Fruit fly (Drosophila melanogaster) whole organism, embryonic: ENCODE measurements around the gene Mco4.

Source experiments
- Atf3 ChIP-seq: fragments of 200-800 bp; sonication (Bioruptor generic); optimal IDR thresholded peaks from 3 replicates; lab custom pipeline; 2016; ENCODE audit warnings: missing biosample characterization, missing genetic modification characterization
- BEAF-32 ChIP-seq: fragments of 200-800 bp; sonication (Bioruptor generic); optimal IDR thresholded peaks from 3 replicates; lab custom pipeline; 2017; ENCODE audit warnings: missing biosample characterization, missing genetic modification characterization, mild to moderate bottlenecking, moderate library complexity, missing genetic modification reagents
- BtbVII ChIP-seq: fragments of 200-800 bp; sonication (Bioruptor generic); optimal IDR thresholded peaks from 3 replicates; lab custom pipeline; 2017; ENCODE audit warnings: missing biosample characterization, mild to moderate bottlenecking, missing genetic modification characterization
- Bteb2 ChIP-seq: fragments of 200-800 bp; sonication (Bioruptor generic); optimal IDR thresholded peaks from 2 replicates; lab custom pipeline; 2016; ENCODE audit warnings: missing biosample characterization, missing genetic modification characterization
- CG10267 ChIP-seq: fragments of 200-800 bp; sonication (Bioruptor generic); optimal IDR thresholded peaks from 2 replicates; lab custom pipeline; 2018; ENCODE audit warnings: missing biosample characterization, mild to moderate bottlenecking, missing genetic modification characterization, moderate library complexity
- CG10979 ChIP-seq: fragments of 200-800 bp; sonication (Bioruptor generic); optimal IDR thresholded peaks from 2 replicates; lab custom pipeline; 2018; ENCODE audit warnings: missing biosample characterization, mild to moderate bottlenecking, missing genetic modification characterization, moderate library complexity
- CG12071 ChIP-seq: fragments of 200-800 bp; sonication (Bioruptor generic); optimal IDR thresholded peaks from 3 replicates; lab custom pipeline; 2018; ENCODE audit warnings: missing biosample characterization, mild to moderate bottlenecking, missing genetic modification characterization
- CG13624 ChIP-seq: fragments of 200-800 bp; sonication (Bioruptor generic); optimal IDR thresholded peaks from 2 replicates; lab custom pipeline; 2016; ENCODE audit warnings: missing biosample characterization, missing genetic modification characterization
- CG14441 ChIP-seq: fragments of 200-800 bp; sonication (Bioruptor generic); IDR thresholded peaks from 2 replicates; pipeline ENCODE4 v1.3.6; 2022; ENCODE audit warnings: missing biosample characterization, missing genetic modification characterization
- CG15601 ChIP-seq: fragments of 200-800 bp; sonication (Bioruptor generic); optimal IDR thresholded peaks from 3 replicates; lab custom pipeline; 2019; ENCODE audit warnings: missing biosample characterization, mild to moderate bottlenecking, missing genetic modification characterization, moderate library complexity
- CG16779 ChIP-seq: fragments of 200-800 bp; sonication (Bioruptor generic); IDR thresholded peaks from 2 replicates; pipeline ENCODE4 v1.3.6; 2022; ENCODE audit warnings: missing biosample characterization, missing genetic modification characterization
- CG17361 ChIP-seq: fragments of 200-800 bp; sonication (Bioruptor generic); IDR thresholded peaks from 3 replicates; pipeline ENCODE4 v1.3.6; 2022; ENCODE audit warnings: missing biosample characterization, missing genetic modification characterization
- CG17802 ChIP-seq: fragments of 200-800 bp; sonication (Bioruptor generic); optimal IDR thresholded peaks from 2 replicates; lab custom pipeline; 2018; ENCODE audit warnings: missing biosample characterization, mild to moderate bottlenecking, missing genetic modification characterization, moderate library complexity
- CG18262 ChIP-seq: fragments of 200-800 bp; optimal IDR thresholded peaks from 3 replicates; lab custom pipeline; 2019; ENCODE audit warnings: missing biosample characterization, mild to moderate bottlenecking, missing genetic modification characterization, moderate library complexity
- CG1832 ChIP-seq: fragments of 200-800 bp; sonication (Bioruptor generic); optimal IDR thresholded peaks from 2 replicates; lab custom pipeline; 2017; ENCODE audit warnings: missing biosample characterization, mild to moderate bottlenecking, missing genetic modification characterization, inconsistent platforms
- CG2129 ChIP-seq: fragments of 200-800 bp; sonication (Bioruptor generic); IDR thresholded peaks from 2 replicates; pipeline ENCODE4 v1.3.6; 2022; ENCODE audit warnings: missing biosample characterization, missing genetic modification characterization; ENCODE audit not compliant: partially characterized antibody
- CG32767 ChIP-seq: fragments of 200-800 bp; sonication (Bioruptor generic); IDR thresholded peaks from 2 replicates; pipeline ENCODE4 v1.3.6; 2022; ENCODE audit warnings: missing biosample characterization, missing genetic modification characterization
- CG34224 ChIP-seq: fragments of 200-800 bp; sonication (Bioruptor generic); IDR thresholded peaks from 3 replicates; pipeline ENCODE4 v1.3.6; 2022; ENCODE audit warnings: missing biosample characterization, missing genetic modification characterization; ENCODE audit not compliant: partially characterized antibody
- CG5180 ChIP-seq: fragments of 200-800 bp; sonication (Bioruptor generic); optimal IDR thresholded peaks from 3 replicates; lab custom pipeline; 2017; ENCODE audit warnings: missing biosample characterization, missing genetic modification characterization, mild to moderate bottlenecking, moderate library complexity, missing genetic modification reagents
- CG6765 ChIP-seq: fragments of 200-800 bp; sonication (Bioruptor generic); optimal IDR thresholded peaks from 3 replicates; lab custom pipeline; 2017; ENCODE audit warnings: missing biosample characterization, mild to moderate bottlenecking, missing genetic modification characterization
- CG7745 ChIP-seq: fragments of 200-800 bp; sonication (Bioruptor generic); optimal IDR thresholded peaks from 2 replicates; lab custom pipeline; 2018; ENCODE audit warnings: missing biosample characterization, mild to moderate bottlenecking, missing genetic modification characterization, moderate library complexity
- CG8944 ChIP-seq: fragments of 200-800 bp; sonication (Bioruptor generic); optimal IDR thresholded peaks from 3 replicates; lab custom pipeline; 2016; ENCODE audit warnings: missing biosample characterization, missing genetic modification characterization
- Chrac-16 ChIP-seq: fragments of 200-800 bp; sonication (Bioruptor generic); optimal IDR thresholded peaks from 3 replicates; lab custom pipeline; 2016; ENCODE audit warnings: missing biosample characterization, missing genetic modification characterization
- D19B ChIP-seq: fragments of 200-800 bp; sonication (Bioruptor generic); optimal IDR thresholded peaks from 2 replicates; lab custom pipeline; 2017; ENCODE audit warnings: missing biosample characterization, mild to moderate bottlenecking, missing genetic modification characterization
- Deaf1 ChIP-seq: fragments of 200-800 bp; optimal IDR thresholded peaks from 3 replicates; lab custom pipeline; 2019; ENCODE audit warnings: missing biosample characterization, mild to moderate bottlenecking, missing genetic modification characterization, moderate library complexity
- Dfd ChIP-seq, 2 experiments: fragments of >200 bp; optimal IDR thresholded peaks; 2 replicates each; lab custom pipeline; 2017; ENCODE audit warnings: missing biosample characterization in 2 of 2, missing genetic modification characterization in 2 of 2
- Dref ChIP-seq: fragments of 200-800 bp; sonication (Bioruptor generic); IDR thresholded peaks from 2 replicates; pipeline ENCODE4 v1.3.6; 2022; ENCODE audit warnings: missing biosample characterization, missing genetic modification characterization
- Drgx ChIP-seq: fragments of 200-800 bp; sonication (Bioruptor generic); IDR thresholded peaks from 2 replicates; pipeline ENCODE4 v1.3.6; 2022; ENCODE audit warnings: missing biosample characterization, missing genetic modification characterization
- E2f2 ChIP-seq: fragments of 200-800 bp; sonication (Bioruptor generic); IDR thresholded peaks from 2 replicates; pipeline ENCODE4 v1.3.6; 2022; ENCODE audit warnings: missing biosample characterization, missing genetic modification characterization
- Ets65A ChIP-seq: fragments of 200-800 bp; sonication (Bioruptor generic); peaks from one replicate; lab custom pipeline; 2016; ENCODE audit warnings: missing biosample characterization, missing genetic modification characterization
- Ets97D ChIP-seq: fragments of 200-800 bp; sonication (Bioruptor generic); optimal IDR thresholded peaks from 3 replicates; lab custom pipeline; 2016; ENCODE audit warnings: missing biosample characterization, missing genetic modification characterization
- HmgZ ChIP-seq: fragments of 200-800 bp; sonication (Bioruptor generic); optimal IDR thresholded peaks from 2 replicates; lab custom pipeline; 2018; ENCODE audit warnings: missing biosample characterization, mild to moderate bottlenecking, missing genetic modification characterization
- Myb ChIP-seq: fragments of 200-800 bp; sonication (Bioruptor generic); optimal IDR thresholded peaks from 2 replicates; lab custom pipeline; 2016; ENCODE audit warnings: missing biosample characterization, missing genetic modification characterization
- aop ChIP-seq: fragments of 200-800 bp; sonication (Bioruptor generic); IDR thresholded peaks from 2 replicates; pipeline ENCODE4 v1.3.6; 2022; ENCODE audit warnings: missing biosample characterization, missing genetic modification characterization
- bcd ChIP-seq: fragments of 200-800 bp; sonication (Bioruptor generic); optimal IDR thresholded peaks from 2 replicates; lab custom pipeline; 2017; ENCODE audit warnings: missing biosample characterization, mild to moderate bottlenecking, missing genetic modification characterization
- bowl ChIP-seq: fragments of 200-800 bp; sonication (Bioruptor generic); IDR thresholded peaks from 2 replicates; pipeline ENCODE4 v1.3.6; 2022; ENCODE audit warnings: missing biosample characterization, missing genetic modification characterization
- eyg ChIP-seq: fragments of 200-800 bp; sonication (Bioruptor generic); optimal IDR thresholded peaks from 3 replicates; lab custom pipeline; 2016; ENCODE audit warnings: missing biosample characterization, missing genetic modification characterization
- grau ChIP-seq: fragments of 200-800 bp; optimal IDR thresholded peaks from 3 replicates; lab custom pipeline; 2019; ENCODE audit warnings: missing biosample characterization, mild to moderate bottlenecking, missing genetic modification characterization, moderate library complexity
- hb ChIP-seq: fragments of 200-800 bp; sonication (Bioruptor generic); IDR thresholded peaks from 3 replicates; pipeline ENCODE4 v1.3.6; 2022; ENCODE audit warnings: missing biosample characterization, missing genetic modification characterization; ENCODE audit not compliant: partially characterized antibody
- nmo ChIP-seq: fragments of 200-800 bp; sonication (Bioruptor generic); optimal IDR thresholded peaks from 2 replicates; lab custom pipeline; 2018; ENCODE audit warnings: missing biosample characterization, mild to moderate bottlenecking, missing genetic modification characterization, moderate library complexity
- onecut ChIP-seq: fragments of 200-800 bp; sonication (Bioruptor generic); IDR thresholded peaks from 2 replicates; pipeline ENCODE4 v1.3.6; 2022; ENCODE audit warnings: missing biosample characterization, missing genetic modification characterization
- org-1 ChIP-seq: fragments of 200-800 bp; sonication (Bioruptor generic); optimal IDR thresholded peaks from 2 replicates; lab custom pipeline; 2017; ENCODE audit warnings: missing biosample characterization, missing genetic modification characterization
- phol ChIP-seq: fragments of 200-800 bp; sonication (Bioruptor generic); optimal IDR thresholded peaks from 3 replicates; lab custom pipeline; 2018; ENCODE audit warnings: missing biosample characterization, mild to moderate bottlenecking, missing genetic modification characterization, moderate library complexity
- pita ChIP-seq: fragments of 200-800 bp; sonication (Bioruptor generic); optimal IDR thresholded peaks from 2 replicates; lab custom pipeline; 2017; ENCODE audit warnings: missing biosample characterization, mild to moderate bottlenecking, missing genetic modification characterization
- ranshi ChIP-seq: fragments of 200-800 bp; sonication (Bioruptor generic); IDR thresholded peaks from 2 replicates; pipeline ENCODE4 v1.3.6; 2022; ENCODE audit warnings: missing biosample characterization, missing genetic modification characterization
- slbo ChIP-seq: fragments of 200-800 bp; sonication (Bioruptor generic); IDR thresholded peaks from 2 replicates; pipeline ENCODE4 v1.3.6; 2022; ENCODE audit warnings: missing biosample characterization, missing genetic modification characterization
- stwl ChIP-seq: fragments of 200-800 bp; sonication (Bioruptor generic); optimal IDR thresholded peaks from 3 replicates; lab custom pipeline; 2018; ENCODE audit warnings: missing biosample characterization, mild to moderate bottlenecking, missing genetic modification characterization, moderate library complexity
- tap ChIP-seq: fragments of 200-800 bp; optimal IDR thresholded peaks from 3 replicates; lab custom pipeline; 2019; ENCODE audit warnings: missing biosample characterization, mild to moderate bottlenecking, missing genetic modification characterization, moderate library complexity
- toy ChIP-seq: fragments of 200-800 bp; sonication (Bioruptor generic); IDR thresholded peaks from 2 replicates; pipeline ENCODE4 v1.3.6; 2022; ENCODE audit warnings: missing biosample characterization, missing genetic modification characterization
- trem ChIP-seq: fragments of 200-800 bp; optimal IDR thresholded peaks from 3 replicates; lab custom pipeline; 2019; ENCODE audit warnings: missing biosample characterization, mild to moderate bottlenecking, missing genetic modification characterization, moderate library complexity
- ttk ChIP-seq: fragments of 200-800 bp; sonication (Bioruptor generic); IDR thresholded peaks from 2 replicates; pipeline ENCODE4 v2.1.2; 2022; ENCODE audit warnings: missing biosample characterization, missing genetic modification characterization
- unc-4 ChIP-seq: fragments of 200-800 bp; sonication (Bioruptor generic); IDR thresholded peaks from 2 replicates; pipeline ENCODE4 v1.3.6; 2022; ENCODE audit warnings: missing biosample characterization, missing genetic modification characterization; ENCODE audit not compliant: partially characterized antibody

The Mco4 gene

DNA sequence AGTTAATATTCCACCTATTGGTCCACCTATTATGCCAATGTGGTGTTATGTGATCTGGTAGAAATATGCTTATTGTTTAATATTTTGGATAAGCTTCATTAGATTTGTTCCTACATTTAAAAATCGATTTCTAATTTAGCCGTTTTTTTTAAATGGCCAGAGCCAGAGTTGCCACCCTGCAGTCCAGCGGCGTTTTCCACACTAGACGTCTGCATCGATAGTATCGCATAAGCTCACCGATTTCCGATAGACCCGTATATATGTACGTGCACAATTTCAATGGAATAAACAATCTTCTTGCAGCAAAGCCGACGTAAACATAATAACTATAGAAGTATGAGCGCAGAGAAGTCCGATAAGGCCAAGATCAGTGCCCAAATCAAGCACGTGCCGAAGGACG, 14.0 kb downstream of the Mco4 start, which contains the start of gene Taf9 (continued):
- TF ChIP-seq Ets97D (GFP tag; lab: Kevin White, UChicago) (peak; percentile 78), stwl (tag; lab: Kevin White, UChicago) (peak; percentile 49), CG10267 (tag; lab: Kevin White, UChicago) (peak; percentile 87), D19B (no peak), eyg (GFP tag; lab: Kevin White, UChicago) (no peak), org-1 (GFP tag; lab: Kevin White, UChicago) (no peak), unc-4 (GFP tag; lab: Robert Waterston, UW) (peak; percentile 89), CG12071 (no peak), BtbVII (GFP tag; lab: Kevin White, UChicago) (no peak), tap (tag; lab: Kevin White, UChicago) (no peak), CG16779 (GFP tag; lab: Robert Waterston, UW) (no peak), ranshi (no peak), CG17802 (tag; lab: Kevin White, UChicago) (no peak), CG5180 (GFP tag; lab: Kevin White, UChicago) (no peak), pita (GFP tag; lab: Kevin White, UChicago) (no peak), CG14441 (GFP tag; lab: Robert Waterston, UW) (no peak), HmgZ (tag; lab: Kevin White, UChicago) (peak; percentile 16), Bteb2 (GFP tag; lab: Kevin White, UChicago) (no peak), slbo (peak; percentile 47; the same call in 1 of the 2 replicates), CG13624 (peak; percentile 15), Atf3 (no peak), onecut (peak; percentile 93), CG15601 (tag; lab: Kevin White, UChicago) (peak; percentile 59), CG2129 (GFP tag; lab: Robert Waterston, UW) (peak; percentile 76), bowl (GFP tag; lab: Robert Waterston, UW) (no peak), CG10979 (no peak), bcd (no peak), CG18262 (no peak), toy (GFP tag; lab: Robert Waterston, UW) (no peak), CG34224 (GFP tag; lab: Robert Waterston, UW) (peak; percentile 92), Dfd (GFP tag; optimal IDR thresholded peaks at IDR 0.05; lab: Kevin White, UChicago) (no peak), ttk (no peak), nmo (GFP tag; lab: Kevin White, UChicago) (peak; percentile 47), Myb (peak; percentile 97), CG1832 (GFP tag; lab: Kevin White, UChicago) (no peak), Dref (GFP tag; lab: Robert Waterston, UW) (peak; percentile 95), CG8944 (GFP tag; lab: Kevin White, UChicago) (no peak), Drgx (no peak), grau (no peak), trem (tag; lab: Kevin White, UChicago) (peak; percentile 24), CG32767 (GFP tag; lab: Robert Waterston, UW) (no peak), E2f2 (GFP tag; lab: Robert Waterston, UW) (peak; percentile 79), phol (tag; lab: Kevin White, UChicago) (peak; percentile 71), CG6765 (GFP tag; lab: Kevin White, UChicago) (no peak), hb (GFP tag; lab: Robert Waterston, UW) (peak; percentile 83), aop (GFP tag; lab: Robert Waterston, UW) (no peak), Ets65A (GFP tag; lab: Kevin White, UChicago) (peak; percentile 94), Chrac-16 (GFP tag; lab: Kevin White, UChicago) (no peak), Deaf1 (tag; lab: Kevin White, UChicago) (no peak), CG17361 (GFP tag; lab: Robert Waterston, UW) (no peak), CG7745 (tag; lab: Kevin White, UChicago) (no peak), BEAF-32 (GFP tag; lab: Kevin White, UChicago) (peak; percentile 82)
